Worm (Caenorhabditis elegans): ENCODE data around the gene F54E7.6.

F54E7.6 gene

DNA sequence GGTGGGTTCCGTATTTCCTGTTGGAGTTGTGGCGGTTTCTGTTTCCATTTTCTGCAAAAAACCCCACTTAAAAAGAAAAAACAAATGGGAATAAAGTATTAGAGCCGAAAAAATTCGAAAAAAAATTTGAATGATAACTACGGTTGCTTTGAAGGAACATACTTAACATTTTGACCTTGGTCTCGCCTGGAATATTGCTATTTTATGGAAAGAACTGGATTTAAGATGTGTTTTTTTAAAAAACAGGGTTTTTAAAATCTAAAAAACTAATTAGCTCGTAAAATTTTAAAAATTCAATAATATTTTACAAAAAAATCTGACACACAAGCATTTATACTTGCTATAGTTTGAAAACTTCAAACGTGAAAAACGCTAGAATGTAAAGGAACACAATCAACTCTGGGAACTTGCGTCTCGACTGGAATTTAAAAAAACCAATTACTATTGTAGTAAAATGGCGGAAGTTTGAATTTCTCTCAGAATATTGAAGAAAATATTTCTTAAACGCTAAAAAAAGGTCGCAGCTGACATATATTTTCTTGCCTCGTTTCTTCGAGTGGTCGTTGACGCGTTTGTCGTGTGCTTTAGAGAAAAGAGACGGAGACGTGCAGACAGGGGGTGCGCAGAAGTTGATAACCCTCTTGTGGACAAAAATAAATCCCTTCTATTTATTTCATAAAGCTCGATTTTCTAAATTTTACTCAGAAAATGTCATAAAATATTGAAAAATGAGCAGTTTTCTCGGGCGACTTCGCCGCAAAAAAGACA, 37.3 kb upstream of the F54E7.6 start, which contains the start of the genes lgg-3 and rgs-5 (continued):
- TF ChIP-seq him-1 (tag; optimal IDR thresholded peaks at IDR 0.05) (peak; percentile 64), madf-6 (GFP tag; IDR thresholded peaks at IDR 0.05) (peak; percentile 88), xnd-1 (tag; optimal IDR thresholded peaks at IDR 0.05) (peak; percentile 91), ceh-100 (GFP tag; IDR thresholded peaks at IDR 0.05) (no peak), die-1 (tag; optimal IDR thresholded peaks at IDR 0.05) (no peak), nhr-80 (tag; optimal IDR thresholded peaks at IDR 0.05) (peak; percentile 12), nhr-179 (tag; optimal IDR thresholded peaks at IDR 0.05) (no peak), unc-130 (GFP tag; optimal IDR thresholded peaks at IDR 0.05) (peak; percentile 37), dpff-1 (tag; optimal IDR thresholded peaks at IDR 0.05) (no peak), aptf-3 (GFP tag; IDR thresholded peaks at IDR 0.05) (no peak), ztf-22 (GFP tag; optimal IDR thresholded peaks at IDR 0.05) (no peak), lin-54 (GFP tag; optimal IDR thresholded peaks at IDR 0.05) (peak; percentile 89), snpc-1.1 (tag; optimal IDR thresholded peaks at IDR 0.05; ENCODE audit: insufficient read depth) (peak; percentile 31), athp-1 (tag; optimal IDR thresholded peaks at IDR 0.05) (peak; percentile 13), efl-1 (GFP tag; optimal IDR thresholded peaks at IDR 0.05) (peak; percentile 62), attf-3 (GFP tag; conservative IDR thresholded peaks at IDR 0.05) (no peak), hmg-20 (GFP tag; IDR thresholded peaks at IDR 0.05) (no peak), K12H6.12 (tag; optimal IDR thresholded peaks at IDR 0.05) (no peak), lsl-1 (GFP tag; optimal IDR thresholded peaks at IDR 0.05) (peak; percentile 96), lir-1 (GFP tag; conservative IDR thresholded peaks at IDR 0.05) (no peak), madf-3 (GFP tag; IDR thresholded peaks at IDR 0.05) (no peak), lin-35 (GFP tag; optimal IDR thresholded peaks at IDR 0.05) (peak in 1 of 3 experiments; percentile 30), unc-62 (GFP tag; optimal IDR thresholded peaks at IDR 0.05) (no peak), F33H1.4 (GFP tag; IDR thresholded peaks at IDR 0.05) (peak; percentile 85), rcor-1 (GFP tag; IDR thresholded peaks at IDR 0.05) (peak; percentile 39; the same call in 1 of the 2 replicates), snpc-1.3 (tag; optimal IDR thresholded peaks at IDR 0.05; ENCODE audit: insufficient read depth) (peak; percentile 3), egl-18 (GFP tag; IDR thresholded peaks at IDR 0.05) (no peak), ceh-91 (GFP tag; IDR thresholded peaks at IDR 0.05) (peak; percentile 61), tlf-1 (GFP tag; optimal IDR thresholded peaks at IDR 0.05) (peak; percentile 44), lin-26 (GFP tag; IDR thresholded peaks at IDR 0.05) (no peak), ekl-4 (GFP tag; IDR thresholded peaks at IDR 0.05) (0 out of 2 replicates have a peak, but pooled peaks have one; percentile 8), mcd-1 (GFP tag; IDR thresholded peaks at IDR 0.05) (no peak)

- no peak for TF ChIP-seq efl-1 (GFP tag; optimal IDR thresholded peaks at IDR 0.05)
- no peak for TF ChIP-seq unc-130 (GFP tag; optimal IDR thresholded peaks at IDR 0.05)
- no peak for TF ChIP-seq zfh-2 (GFP tag; conservative IDR thresholded peaks at IDR 0.05)
- TF ChIP-seq rec-8 (tag; optimal IDR thresholded peaks at IDR 0.05): no peak
- TF ChIP-seq F22D6.2 (tag; optimal IDR thresholded peaks at IDR 0.05): no peak
- TF ChIP-seq madf-3 (GFP tag; IDR thresholded peaks at IDR 0.05): no peak
- TF ChIP-seq K12H6.12 (tag; optimal IDR thresholded peaks at IDR 0.05): no peak
- TF ChIP-seq nhr-27 (tag; optimal IDR thresholded peaks at IDR 0.05): no peak
- TF ChIP-seq lag-1 (GFP tag; IDR thresholded peaks at IDR 0.05): no peak
- TF ChIP-seq attf-5 (GFP tag; optimal IDR thresholded peaks at IDR 0.05): no peak
Measured at ce11 chrIII:5697266-5697665, 36.4 kb upstream of the F54E7.6 start, which contains the start of gene B0336.7. Gene B0336.7 (minus strand): TSS chrIII:5697366.
